Worm (Caenorhabditis elegans) whole organism, late embryonic: ENCODE measurements around the gene Y45G5AM.7.
A peak's percentile ranks its signal among the peaks of the same experiment; 100 is the strongest.

Source experiments
- C08G9.2 ChIP-seq: sonication (generic microtip); optimal IDR thresholded peaks from 2 replicates; lab custom pipeline; 2016; ENCODE audit warnings: mild to moderate bottlenecking, missing genetic modification characterization, moderate library complexity, missing compliant biosample characterization
- K02D7.2 ChIP-seq: sonication (generic microtip); optimal IDR thresholded peaks from 2 replicates; lab custom pipeline; 2017; ENCODE audit warnings: mild to moderate bottlenecking, missing genetic modification characterization, missing compliant biosample characterization
- K09A11.1 ChIP-seq: sonication (generic microtip); optimal IDR thresholded peaks from 2 replicates; lab custom pipeline; 2017; ENCODE audit warnings: antibody characterized with exemption, mild to moderate bottlenecking, missing genetic modification characterization, missing compliant biosample characterization; ENCODE audit not compliant: insufficient read depth
- T23F11.4 ChIP-seq: fragments of 200-800 bp; sonication (Bioruptor generic); optimal IDR thresholded peaks from 2 replicates; lab custom pipeline; 2018; ENCODE audit warnings: mild to moderate bottlenecking, missing genetic modification characterization, missing compliant biosample characterization
- Y22D7AL.16 ChIP-seq: sonication (generic microtip); optimal IDR thresholded peaks from 2 replicates; lab custom pipeline; 2016; ENCODE audit warnings: missing genetic modification characterization, missing compliant biosample characterization
- ahr-1 ChIP-seq: sonication (generic microtip); optimal IDR thresholded peaks from 2 replicates; lab custom pipeline; 2016; ENCODE audit warnings: missing genetic modification characterization, missing compliant biosample characterization
- ama-1 ChIP-seq: fragments of 150-350 bp; optimal IDR thresholded peaks from 2 replicates; lab custom pipeline; 2014
- ceh-18 ChIP-seq: sonication (generic microtip); optimal IDR thresholded peaks from 2 replicates; lab custom pipeline; 2016; ENCODE audit warnings: missing genetic modification characterization, missing compliant biosample characterization
- ceh-22 ChIP-seq: sonication (generic microtip); optimal IDR thresholded peaks from 2 replicates; lab custom pipeline; 2017; ENCODE audit warnings: missing biosample characterization, missing genetic modification characterization
- ceh-30 ChIP-seq: fragments of 150-350 bp; optimal IDR thresholded peaks from 2 replicates; lab custom pipeline; 2014; ENCODE audit warnings: missing biosample characterization, missing genetic modification characterization
- ceh-31 ChIP-seq: sonication (generic microtip); optimal IDR thresholded peaks from 2 replicates; lab custom pipeline; 2016; ENCODE audit warnings: missing genetic modification characterization, missing compliant biosample characterization
- ceh-34 ChIP-seq: sonication (generic microtip); optimal IDR thresholded peaks from 2 replicates; lab custom pipeline; 2016; ENCODE audit warnings: mild to moderate bottlenecking, missing genetic modification characterization, missing compliant biosample characterization
- ceh-9 ChIP-seq: sonication (generic microtip); optimal IDR thresholded peaks from 2 replicates; lab custom pipeline; 2016; ENCODE audit warnings: mild to moderate bottlenecking, missing genetic modification characterization, inconsistent platforms, missing compliant biosample characterization
- che-1 ChIP-seq: sonication (generic microtip); optimal IDR thresholded peaks from 2 replicates; lab custom pipeline; 2016; ENCODE audit warnings: mild to moderate bottlenecking, missing genetic modification characterization, missing compliant biosample characterization
- dmd-4 ChIP-seq: sonication (generic microtip); optimal IDR thresholded peaks from 2 replicates; lab custom pipeline; 2016; ENCODE audit warnings: borderline replicate concordance, missing genetic modification characterization, missing compliant biosample characterization
- dve-1 ChIP-seq: sonication (generic microtip); optimal IDR thresholded peaks from 2 replicates; lab custom pipeline; 2017; ENCODE audit warnings: antibody characterized with exemption, mild to moderate bottlenecking, missing genetic modification characterization, missing compliant biosample characterization
- ets-4 ChIP-seq: sonication (generic microtip); optimal IDR thresholded peaks from 2 replicates; lab custom pipeline; 2016; ENCODE audit warnings: missing genetic modification characterization, missing compliant biosample characterization
- eyg-1 ChIP-seq: sonication (generic microtip); optimal IDR thresholded peaks from 2 replicates; lab custom pipeline; 2016; ENCODE audit warnings: missing genotype, missing genetic modification characterization, missing compliant biosample characterization
- fax-1 ChIP-seq: sonication (generic microtip); optimal IDR thresholded peaks from 2 replicates; lab custom pipeline; 2016; ENCODE audit warnings: missing genotype, missing genetic modification characterization, missing compliant biosample characterization
- fkh-6 ChIP-seq: sonication (generic microtip); optimal IDR thresholded peaks from 2 replicates; lab custom pipeline; 2016; ENCODE audit warnings: missing genetic modification characterization, missing compliant biosample characterization
- gmeb-2 ChIP-seq: sonication (generic microtip); optimal IDR thresholded peaks from 2 replicates; lab custom pipeline; 2016; ENCODE audit warnings: missing genetic modification characterization, inconsistent platforms, missing compliant biosample characterization
- hlh-13 ChIP-seq: fragments of 200-800 bp; sonication (Bioruptor generic); optimal IDR thresholded peaks from 2 replicates; lab custom pipeline; 2018; ENCODE audit warnings: mild to moderate bottlenecking, missing genetic modification characterization, missing compliant biosample characterization
- hlh-15 ChIP-seq: sonication (generic microtip); optimal IDR thresholded peaks from 2 replicates; lab custom pipeline; 2016; ENCODE audit warnings: missing genetic modification characterization, missing compliant biosample characterization
- hlh-30 ChIP-seq: sonication (generic microtip); optimal IDR thresholded peaks from 2 replicates; lab custom pipeline; 2017; ENCODE audit warnings: antibody characterized with exemption, missing genetic modification characterization, missing compliant biosample characterization; ENCODE audit not compliant: insufficient read depth
- hlh-6 ChIP-seq: sonication (generic microtip); optimal IDR thresholded peaks from 2 replicates; lab custom pipeline; 2016; ENCODE audit warnings: missing genotype, missing genetic modification characterization, missing compliant biosample characterization
- hlh-8 ChIP-seq: sonication (generic microtip); optimal IDR thresholded peaks from 2 replicates; lab custom pipeline; 2016; ENCODE audit warnings: missing genotype, missing genetic modification characterization, missing compliant biosample characterization
- lim-6 ChIP-seq: sonication (generic microtip); optimal IDR thresholded peaks from 2 replicates; lab custom pipeline; 2016; ENCODE audit warnings: missing genetic modification characterization, missing compliant biosample characterization
- mec-3 ChIP-seq: sonication (generic microtip); optimal IDR thresholded peaks from 2 replicates; lab custom pipeline; 2016; ENCODE audit warnings: borderline replicate concordance, missing genetic modification characterization, missing compliant biosample characterization
- nfya-1 ChIP-seq: sonication (generic microtip); optimal IDR thresholded peaks from 2 replicates; lab custom pipeline; 2017; ENCODE audit warnings: missing genetic modification characterization, mild to moderate bottlenecking, missing compliant biosample characterization, antibody characterized with exemption, moderate library complexity
- nhr-11 ChIP-seq: fragments of 150-350 bp; optimal IDR thresholded peaks from 2 replicates; lab custom pipeline; 2014; ENCODE audit warnings: missing biosample characterization, missing genetic modification characterization
- nhr-232 ChIP-seq: sonication (generic microtip); optimal IDR thresholded peaks from 2 replicates; lab custom pipeline; 2016; ENCODE audit warnings: missing genetic modification characterization, missing compliant biosample characterization
- npax-4 ChIP-seq: sonication (generic microtip); optimal IDR thresholded peaks from 2 replicates; lab custom pipeline; 2016; ENCODE audit warnings: missing genetic modification characterization, missing compliant biosample characterization
- odd-2 ChIP-seq: sonication (generic microtip); optimal IDR thresholded peaks from 2 replicates; lab custom pipeline; 2017; ENCODE audit warnings: antibody characterized with exemption, mild to moderate bottlenecking, missing genetic modification characterization, missing compliant biosample characterization
- pag-3 ChIP-seq: sonication (generic microtip); optimal IDR thresholded peaks from 2 replicates; lab custom pipeline; 2016; ENCODE audit warnings: missing compliant biosample characterization, missing genetic modification characterization, borderline replicate concordance
- pha-2 ChIP-seq: sonication (generic microtip); optimal IDR thresholded peaks from 2 replicates; lab custom pipeline; 2017; ENCODE audit warnings: mild to moderate bottlenecking, missing genetic modification characterization, missing compliant biosample characterization
- pha-4 ChIP-seq: fragments of 150-350 bp; optimal IDR thresholded peaks from 2 replicates; lab custom pipeline; 2018; ENCODE audit warnings: missing biosample characterization, missing genetic modification reagents, missing genetic modification characterization
- pqm-1 ChIP-seq: sonication (generic microtip); optimal IDR thresholded peaks from 2 replicates; lab custom pipeline; 2016; ENCODE audit warnings: missing genetic modification characterization, missing compliant biosample characterization
- rnt-1 ChIP-seq: sonication (generic microtip); optimal IDR thresholded peaks from 2 replicates; lab custom pipeline; 2016; ENCODE audit warnings: missing genetic modification characterization, missing compliant biosample characterization
- sox-2 ChIP-seq: fragments of 200-800 bp; sonication (Bioruptor generic); IDR thresholded peaks from 2 replicates; pipeline ENCODE4 v1.3.6; 2022; ENCODE audit warnings: missing genetic modification reagents, missing genetic modification characterization, missing compliant biosample characterization
- syd-9 ChIP-seq: sonication (generic microtip); optimal IDR thresholded peaks from 2 replicates; lab custom pipeline; 2016; ENCODE audit warnings: mild to moderate bottlenecking, missing genetic modification characterization, moderate library complexity, missing compliant biosample characterization
- tbx-2 ChIP-seq: sonication (generic microtip); optimal IDR thresholded peaks from 2 replicates; lab custom pipeline; 2016; ENCODE audit warnings: missing genetic modification characterization, missing compliant biosample characterization
- tbx-7 ChIP-seq: sonication (generic microtip); optimal IDR thresholded peaks from 2 replicates; lab custom pipeline; 2016; ENCODE audit warnings: missing genotype, missing genetic modification characterization, missing compliant biosample characterization
- unc-3 ChIP-seq, 2 experiments: fragments of 200-800 bp in 1 of 2; sonication (Bioruptor generic) in 1 of 2; sonication (generic microtip) in 1 of 2; conservative IDR thresholded peaks in 1 of 2; optimal IDR thresholded peaks in 1 of 2; 2 replicates each; pipeline versions ENCODE4 v1.3.6 to Lab custom; 2016 to 2022; ENCODE audit warnings: missing compliant biosample characterization in 2 of 2, missing genetic modification characterization in 2 of 2, missing genetic modification reagents in 1 of 2
- unc-55 ChIP-seq: sonication (generic microtip); optimal IDR thresholded peaks from 2 replicates; lab custom pipeline; 2017; ENCODE audit warnings: missing biosample characterization, missing genetic modification reagents, missing genetic modification characterization
- zip-5 ChIP-seq: sonication (generic microtip); optimal IDR thresholded peaks from 2 replicates; lab custom pipeline; 2016; ENCODE audit warnings: missing genetic modification characterization, missing compliant biosample characterization
- ztf-16 ChIP-seq: sonication (generic microtip); optimal IDR thresholded peaks from 2 replicates; lab custom pipeline; 2017; ENCODE audit warnings: missing genetic modification characterization, missing compliant biosample characterization

Y45G5AM.7 gene

ce11 chrV:4204421-4204820, 34.4 kb upstream of the Y45G5AM.7 start, which contains the start of gene H43I07.1:
Gene H43I07.1 (plus strand): TSS chrV:4204721.
- TF ChIP-seq lim-6 (tag; lab: Kevin White, UChicago) = no peak
- no peak for TF ChIP-seq C08G9.2 (tag; lab: Kevin White, UChicago)
- TF ChIP-seq pag-3 (tag; lab: Kevin White, UChicago) = no peak
- TF ChIP-seq K09A11.1 (tag; lab: Kevin White, UChicago) = no peak
- no peak for TF ChIP-seq ets-4 (tag; lab: Kevin White, UChicago)
- no peak for TF ChIP-seq syd-9 (tag; lab: Kevin White, UChicago)
- no peak for TF ChIP-seq ceh-34 (tag; lab: Kevin White, UChicago)
- TF ChIP-seq nhr-232 (tag; lab: Kevin White, UChicago) = no peak
- no peak for TF ChIP-seq dve-1 (tag; lab: Kevin White, UChicago)
- TF ChIP-seq hlh-15 (tag; lab: Kevin White, UChicago) = no peak
- TF ChIP-seq pha-4 (tag; lab: Kevin White, UChicago) = no peak
- no peak for TF ChIP-seq pha-2 (tag; lab: Kevin White, UChicago)
- TF ChIP-seq hlh-13 = no peak
- no peak for TF ChIP-seq gmeb-2
- no peak for TF ChIP-seq pqm-1 (tag; lab: Kevin White, UChicago)
- no peak for TF ChIP-seq che-1 (tag; lab: Kevin White, UChicago)
- no peak for TF ChIP-seq zip-5
- no peak for TF ChIP-seq eyg-1 (tag; lab: Kevin White, UChicago)

- no peak for TF ChIP-seq unc-55 (GFP tag; lab: Kevin White, UChicago)
- TF ChIP-seq hlh-13 = no peak
- no peak for TF ChIP-seq gmeb-2
- no peak for TF ChIP-seq unc-3 (GFP tag; conservative IDR thresholded peaks at IDR 0.05; lab: Robert Waterston, UW)
- no peak for TF ChIP-seq unc-3 (tag; optimal IDR thresholded peaks at IDR 0.05; lab: Kevin White, UChicago)
- TF ChIP-seq ets-4 (tag; lab: Kevin White, UChicago) = no peak
- no peak for TF ChIP-seq mec-3 (tag; lab: Kevin White, UChicago)
- no peak for TF ChIP-seq ceh-30 (tag; lab: Kevin White, UChicago)
- no peak for TF ChIP-seq tbx-7
- no peak for TF ChIP-seq dmd-4 (tag; lab: Kevin White, UChicago)
- TF ChIP-seq ama-1 (lab: Kevin White, UChicago) = no peak
- TF ChIP-seq rnt-1 (tag; lab: Kevin White, UChicago) = no peak
- TF ChIP-seq hlh-30 (tag; lab: Kevin White, UChicago) = no peak
- TF ChIP-seq fkh-6 = no peak
- no peak for TF ChIP-seq lim-6 (tag; lab: Kevin White, UChicago)
- TF ChIP-seq tbx-2 (tag; lab: Kevin White, UChicago) = no peak
Observed at ce11 chrV:4199185-4199584, 29.1 kb upstream of the Y45G5AM.7 start, which contains the start of gene rpac-40. Gene rpac-40 (plus strand): TSS chrV:4199485.

- TF ChIP-seq ceh-31 (tag; lab: Kevin White, UChicago) (no peak), ahr-1 (no peak), hlh-8 (no peak), K02D7.2 (tag; lab: Kevin White, UChicago) (no peak), sox-2 (GFP tag; lab: Robert Waterston, UW) (no peak)
Observed at ce11 chrV:4195283-4195682, 25.2 kb upstream of the Y45G5AM.7 start, which contains the start of gene algn-5. Gene algn-5 (plus strand): TSS chrV:4195577.

ce11 chrV:4194587-4195211, 24.7 kb upstream of the Y45G5AM.7 start, which contains the start of gene Y45G5AM.9:
Gene Y45G5AM.9 (minus strand): TSS chrV:4194637.
- no peak for TF ChIP-seq ceh-9 (tag; lab: Kevin White, UChicago)
- no peak for TF ChIP-seq ceh-30 (tag; lab: Kevin White, UChicago)
- TF ChIP-seq che-1 (tag; lab: Kevin White, UChicago) = peak; percentile 18
- TF ChIP-seq hlh-6 (tag; lab: Kevin White, UChicago) = no peak
- TF ChIP-seq nhr-11 (tag; lab: Kevin White, UChicago) = no peak
- TF ChIP-seq npax-4 = no peak
- TF ChIP-seq T23F11.4 = no peak
- TF ChIP-seq K09A11.1 (tag; lab: Kevin White, UChicago) = peak; percentile 25
- peak; percentile 1 for TF ChIP-seq Y22D7AL.16 (tag; lab: Kevin White, UChicago)
- peak; percentile 76 for TF ChIP-seq nfya-1 (tag; lab: Kevin White, UChicago)
- peak; percentile 47 for TF ChIP-seq fax-1 (tag; lab: Kevin White, UChicago)
- peak; percentile 2 for TF ChIP-seq C08G9.2 (tag; lab: Kevin White, UChicago)
- TF ChIP-seq tbx-2 (tag; lab: Kevin White, UChicago) = peak; percentile 81
- TF ChIP-seq ztf-16 (tag; lab: Kevin White, UChicago) = peak; percentile 12
- no peak for TF ChIP-seq K02D7.2 (tag; lab: Kevin White, UChicago)
- no peak for TF ChIP-seq odd-2 (tag; lab: Kevin White, UChicago)
- no peak for TF ChIP-seq hlh-13
- no peak for TF ChIP-seq ceh-22 (tag; lab: Kevin White, UChicago)
- TF ChIP-seq ceh-18 (tag; lab: Kevin White, UChicago) = peak; percentile 63
